Fruit fly (Drosophila melanogaster) whole organism, embryonic: ENCODE measurements around the gene Hsp22.

Source experiments
- Ada2b ChIP-seq: fragments of 200-800 bp; sonication (Bioruptor generic); IDR thresholded peaks from 2 replicates; pipeline ENCODE4 v1.3.6; 2022; ENCODE audit warnings: missing biosample characterization, missing genetic modification characterization
- Asciz ChIP-seq: fragments of 200-800 bp; sonication (Bioruptor generic); optimal IDR thresholded peaks from 2 replicates; lab custom pipeline; 2017; ENCODE audit warnings: missing biosample characterization, mild to moderate bottlenecking, missing genetic modification characterization, missing genetic modification reagents
- Blimp-1 ChIP-seq: fragments of 200-800 bp; sonication (Bioruptor generic); optimal IDR thresholded peaks from 3 replicates; lab custom pipeline; 2018; ENCODE audit warnings: missing biosample characterization, missing genetic modification characterization, mild to moderate bottlenecking, moderate library complexity, missing genetic modification reagents
- CG10543 ChIP-seq: fragments of 200-800 bp; sonication (Bioruptor generic); optimal IDR thresholded peaks from 3 replicates; lab custom pipeline; 2017; ENCODE audit warnings: missing biosample characterization, mild to moderate bottlenecking, missing genetic modification characterization, moderate library complexity
- CG11560 ChIP-seq: fragments of 200-800 bp; sonication (Bioruptor generic); IDR thresholded peaks from 3 replicates; pipeline ENCODE4 v1.3.6; 2022; ENCODE audit warnings: missing biosample characterization, missing genetic modification characterization
- CG14050 ChIP-seq: fragments of 200-800 bp; sonication (Bioruptor generic); IDR thresholded peaks from 3 replicates; pipeline ENCODE4 v1.3.6; 2022; ENCODE audit warnings: missing biosample characterization, missing genetic modification characterization
- CG14965 ChIP-seq: fragments of 200-800 bp; sonication (Bioruptor generic); optimal IDR thresholded peaks from 2 replicates; lab custom pipeline; 2016; ENCODE audit warnings: missing biosample characterization, missing genetic modification characterization, borderline replicate concordance
- CG2116 ChIP-seq: fragments of 200-800 bp; sonication (Bioruptor generic); optimal IDR thresholded peaks from 3 replicates; lab custom pipeline; 2018; ENCODE audit warnings: missing biosample characterization, mild to moderate bottlenecking, missing genetic modification characterization
- CG2120 ChIP-seq: fragments of 200-800 bp; sonication (Bioruptor generic); optimal IDR thresholded peaks from 3 replicates; lab custom pipeline; 2016; ENCODE audit warnings: missing biosample characterization, missing genetic modification characterization
- CG31441 ChIP-seq: fragments of 200-800 bp; sonication (Bioruptor generic); IDR thresholded peaks from 2 replicates; pipeline ENCODE4 v1.3.6; 2022; ENCODE audit warnings: missing biosample characterization, missing genetic modification characterization
- CG32767 ChIP-seq: fragments of 200-800 bp; sonication (Bioruptor generic); IDR thresholded peaks from 2 replicates; pipeline ENCODE4 v1.3.6; 2022; ENCODE audit warnings: missing biosample characterization, missing genetic modification characterization
- CG34376 ChIP-seq: fragments of 200-800 bp; sonication (Bioruptor generic); optimal IDR thresholded peaks from 2 replicates; lab custom pipeline; 2018; ENCODE audit warnings: missing biosample characterization, mild to moderate bottlenecking, missing genetic modification characterization
- CG3838 ChIP-seq: fragments of 200-800 bp; sonication (Bioruptor generic); optimal IDR thresholded peaks from 3 replicates; lab custom pipeline; 2016; ENCODE audit warnings: missing biosample characterization, missing genetic modification characterization
- CG4404 ChIP-seq: fragments of 200-800 bp; sonication (Bioruptor generic); IDR thresholded peaks from 2 replicates; pipeline ENCODE4 v1.3.6; 2022; ENCODE audit warnings: missing biosample characterization, missing genetic modification characterization
- CG4617 ChIP-seq: fragments of 200-800 bp; sonication (Bioruptor generic); optimal IDR thresholded peaks from 3 replicates; lab custom pipeline; 2016; ENCODE audit warnings: missing biosample characterization, missing genetic modification characterization, borderline replicate concordance
- CG4730 ChIP-seq: fragments of 200-800 bp; sonication (Bioruptor generic); IDR thresholded peaks from 2 replicates; pipeline ENCODE4 v1.3.6; 2022; ENCODE audit warnings: missing biosample characterization, missing genetic modification characterization
- CG6791 ChIP-seq: fragments of 200-800 bp; sonication (Bioruptor generic); IDR thresholded peaks from 3 replicates; pipeline ENCODE4 v1.3.6; 2022; ENCODE audit warnings: missing biosample characterization, missing genetic modification characterization; ENCODE audit not compliant: partially characterized antibody
- CG7745 ChIP-seq: fragments of 200-800 bp; sonication (Bioruptor generic); optimal IDR thresholded peaks from 2 replicates; lab custom pipeline; 2018; ENCODE audit warnings: missing biosample characterization, mild to moderate bottlenecking, missing genetic modification characterization, moderate library complexity
- CG7839 ChIP-seq: fragments of 200-800 bp; sonication (Bioruptor generic); optimal IDR thresholded peaks from 3 replicates; lab custom pipeline; 2018; ENCODE audit warnings: missing biosample characterization, mild to moderate bottlenecking, missing genetic modification characterization, moderate library complexity
- CG8359 ChIP-seq: fragments of 200-800 bp; sonication (Bioruptor generic); optimal IDR thresholded peaks from 2 replicates; lab custom pipeline; 2017; ENCODE audit warnings: missing biosample characterization, mild to moderate bottlenecking, missing genetic modification characterization, borderline replicate concordance
- CoRest ChIP-seq: fragments of 200-800 bp; sonication (Bioruptor generic); optimal IDR thresholded peaks from 3 replicates; lab custom pipeline; 2018; ENCODE audit warnings: missing biosample characterization, mild to moderate bottlenecking, missing genetic modification characterization, moderate library complexity
- Dbx ChIP-seq: fragments of 200-800 bp; sonication (Bioruptor generic); IDR thresholded peaks from 3 replicates; pipeline ENCODE4 v1.3.6; 2022; ENCODE audit warnings: missing biosample characterization, missing genetic modification characterization
- Dll ChIP-seq: fragments of 200-800 bp; sonication (Bioruptor generic); IDR thresholded peaks from 4 replicates; pipeline ENCODE4 v1.3.6; 2022; ENCODE audit warnings: missing biosample characterization, missing genetic modification characterization; ENCODE audit not compliant: partially characterized antibody
- Fer2 ChIP-seq: fragments of 200-800 bp; sonication (Bioruptor generic); optimal IDR thresholded peaks from 2 replicates; lab custom pipeline; 2018; ENCODE audit warnings: missing biosample characterization, mild to moderate bottlenecking, missing genetic modification characterization, moderate library complexity
- HHEX ChIP-seq: fragments of 200-800 bp; sonication (Bioruptor generic); optimal IDR thresholded peaks from 3 replicates; lab custom pipeline; 2017; ENCODE audit warnings: missing biosample characterization, mild to moderate bottlenecking, missing genetic modification characterization, missing genetic modification reagents
- HLH3B ChIP-seq: fragments of 200-800 bp; sonication (Bioruptor generic); IDR thresholded peaks from 2 replicates; pipeline ENCODE4 v1.3.6; 2022; ENCODE audit warnings: missing biosample characterization, missing genetic modification characterization
- Jarid2 ChIP-seq: fragments of 200-800 bp; sonication (Bioruptor generic); optimal IDR thresholded peaks from 3 replicates; lab custom pipeline; 2017; ENCODE audit warnings: mild to moderate bottlenecking, missing biosample characterization, missing genetic modification reagents, missing genetic modification characterization
- Mad ChIP-seq: fragments of 200-800 bp; sonication (Bioruptor generic); optimal IDR thresholded peaks from 2 replicates; lab custom pipeline; 2016; ENCODE audit warnings: missing biosample characterization, missing genetic modification characterization
- Optix ChIP-seq: fragments of 200-800 bp; sonication (Bioruptor generic); IDR thresholded peaks from 3 replicates; pipeline ENCODE4 v1.3.6; 2022; ENCODE audit warnings: missing biosample characterization, missing genetic modification characterization
- Stat92E ChIP-seq, 3 experiments: fragments of >200 bp in 2 of 3; fragments of 200-800 bp in 1 of 3; sonication (Bioruptor generic) in 1 of 3; optimal IDR thresholded peaks; 2 replicates each; lab custom pipeline; 2017 to 2019; ENCODE audit warnings: missing biosample characterization in 3 of 3, missing genetic modification characterization in 3 of 3, mild to moderate bottlenecking in 1 of 3, moderate library complexity in 1 of 3
- ase ChIP-seq: fragments of 200-800 bp; sonication (Bioruptor generic); IDR thresholded peaks from 3 replicates; pipeline ENCODE4 v1.3.6; 2022; ENCODE audit warnings: missing biosample characterization, missing genetic modification characterization
- btn ChIP-seq: fragments of 200-800 bp; sonication (Bioruptor generic); optimal IDR thresholded peaks from 2 replicates; lab custom pipeline; 2016; ENCODE audit warnings: missing biosample characterization, missing genetic modification characterization
- crc ChIP-seq: fragments of 200-800 bp; sonication (Bioruptor generic); optimal IDR thresholded peaks from 2 replicates; lab custom pipeline; 2016; ENCODE audit warnings: missing biosample characterization, missing genetic modification characterization
- crol ChIP-seq: fragments of 200-800 bp; sonication (Bioruptor generic); IDR thresholded peaks from 2 replicates; pipeline ENCODE4 v1.3.6; 2022; ENCODE audit warnings: missing biosample characterization, missing genetic modification characterization
- dpn ChIP-seq, 2 experiments: fragments of 200-800 bp; sonication (Bioruptor generic); optimal IDR thresholded peaks; 3 replicates each; lab custom pipeline; 2016; ENCODE audit warnings: missing biosample characterization in 2 of 2, missing genetic modification characterization in 2 of 2
- gcm2 ChIP-seq: fragments of 200-800 bp; sonication (Bioruptor generic); optimal IDR thresholded peaks from 2 replicates; lab custom pipeline; 2016; ENCODE audit warnings: missing biosample characterization, missing genetic modification characterization
- grau ChIP-seq: fragments of 200-800 bp; optimal IDR thresholded peaks from 3 replicates; lab custom pipeline; 2019; ENCODE audit warnings: missing biosample characterization, mild to moderate bottlenecking, missing genetic modification characterization, moderate library complexity
- gsb-n ChIP-seq: fragments of 200-800 bp; sonication (Bioruptor generic); optimal IDR thresholded peaks from 3 replicates; lab custom pipeline; 2018; ENCODE audit warnings: missing biosample characterization, mild to moderate bottlenecking, missing genetic modification characterization
- hb ChIP-seq: fragments of 200-800 bp; sonication (Bioruptor generic); IDR thresholded peaks from 3 replicates; pipeline ENCODE4 v1.3.6; 2022; ENCODE audit warnings: missing biosample characterization, missing genetic modification characterization; ENCODE audit not compliant: partially characterized antibody
- ken ChIP-seq: fragments of 200-800 bp; sonication (Bioruptor generic); IDR thresholded peaks from 3 replicates; pipeline ENCODE4 v1.3.6; 2022; ENCODE audit warnings: missing biosample characterization, missing genetic modification characterization
- pnt ChIP-seq: fragments of 200-800 bp; sonication (Bioruptor generic); optimal IDR thresholded peaks from 3 replicates; lab custom pipeline; 2016; ENCODE audit warnings: missing biosample characterization, missing genetic modification characterization
- row ChIP-seq: fragments of 200-800 bp; sonication (Bioruptor generic); IDR thresholded peaks from 3 replicates; pipeline ENCODE4 v1.3.6; 2022; ENCODE audit warnings: missing biosample characterization, missing genetic modification characterization
- sisA ChIP-seq: fragments of 200-800 bp; sonication (Bioruptor generic); IDR thresholded peaks from 2 replicates; pipeline ENCODE4 v1.3.6; 2022; ENCODE audit warnings: missing biosample characterization, missing genetic modification characterization
- sna ChIP-seq: fragments of 200-800 bp; sonication (Bioruptor generic); IDR thresholded peaks from 2 replicates; pipeline ENCODE4 v1.3.6; 2022; ENCODE audit warnings: missing biosample characterization, missing genetic modification characterization; ENCODE audit not compliant: partially characterized antibody
- sob ChIP-seq: fragments of 200-800 bp; sonication (Bioruptor generic); IDR thresholded peaks from 2 replicates; pipeline ENCODE4 v1.3.6; 2022; ENCODE audit warnings: missing biosample characterization, missing genetic modification characterization
- sug ChIP-seq: fragments of 200-800 bp; optimal IDR thresholded peaks from 2 replicates; lab custom pipeline; 2019; ENCODE audit warnings: missing biosample characterization, mild to moderate bottlenecking, missing genetic modification characterization, moderate library complexity
- tll ChIP-seq, 2 experiments: fragments of 200-800 bp in 1 of 2; fragments of >200 bp in 1 of 2; sonication (Bioruptor generic) in 1 of 2; optimal IDR thresholded peaks; 2 replicates each; lab custom pipeline; 2017 to 2019; ENCODE audit warnings: missing biosample characterization in 2 of 2, missing genetic modification characterization in 2 of 2, mild to moderate bottlenecking in 1 of 2, moderate library complexity in 1 of 2
- yki ChIP-seq: fragments of >200 bp; optimal IDR thresholded peaks from 3 replicates; lab custom pipeline; 2018
- zen2 ChIP-seq: fragments of 200-800 bp; sonication (Bioruptor generic); IDR thresholded peaks from 3 replicates; pipeline ENCODE4 v1.3.6; 2022; ENCODE audit warnings: missing biosample characterization, missing genetic modification characterization; ENCODE audit not compliant: partially characterized antibody

Hsp22 gene

dm6 chr3L:9410754-9411423, 38.2 kb downstream of the Hsp22 start, which contains the start of the genes CG4022 and Cpsf5 (continued):
- TF ChIP-seq Jarid2 (GFP tag; lab: Kevin White, UChicago) (no peak), HLH3B (peak; percentile 84), CG2120 (peak; percentile 89), yki (lab: Kevin White, UChicago) (no peak), CG11560 (tag; lab: Robert Waterston, UW) (0 out of 3 replicates have a peak, but pooled peaks have one; percentile 20), CG8359 (GFP tag; lab: Kevin White, UChicago) (no peak), CG7839 (tag; lab: Kevin White, UChicago) (peak; percentile 79), CG34376 (GFP tag; lab: Kevin White, UChicago) (peak; percentile 23), gsb-n (tag; lab: Kevin White, UChicago) (peak; percentile 84), ken (peak; percentile 87), sug (tag; lab: Kevin White, UChicago) (peak; percentile 89), Mad (GFP tag; lab: Kevin White, UChicago) (peak; percentile 85), ase (GFP tag; lab: Robert Waterston, UW) (peak; percentile 73; the same call in 2 of the 3 replicates), CG14965 (GFP tag; lab: Kevin White, UChicago) (no peak), Stat92E (GFP tag; optimal IDR thresholded peaks at IDR 0.05; lab: Kevin White, UChicago) (peak in 1 of 3 experiments; percentile 73), Ada2b (GFP tag; lab: Robert Waterston, UW) (peak; percentile 78), dpn (GFP tag; optimal IDR thresholded peaks at IDR 0.05; lab: Kevin White, UChicago) (peak; percentile 66 to 85), CG14050 (GFP tag; lab: Robert Waterston, UW) (peak; percentile 74), CG31441 (GFP tag; lab: Robert Waterston, UW) (peak; percentile 79), CG4617 (GFP tag; lab: Kevin White, UChicago) (peak; percentile 85), Dbx (peak; percentile 93), crc (no peak), Fer2 (tag; lab: Kevin White, UChicago) (peak; percentile 67), CoRest (peak; percentile 91), sob (GFP tag; lab: Robert Waterston, UW) (peak; percentile 87), crol (GFP tag; lab: Robert Waterston, UW) (no peak), grau (tag; lab: Kevin White, UChicago) (peak; percentile 86), zen2 (GFP tag; lab: Robert Waterston, UW) (no peak; the same call in 2 of the 3 replicates), CG6791 (GFP tag; lab: Robert Waterston, UW) (no peak), CG10543 (GFP tag; lab: Kevin White, UChicago) (peak; percentile 92), CG7745 (peak; percentile 99), gcm2 (GFP tag; lab: Kevin White, UChicago) (peak; percentile 53), Dll (GFP tag; lab: Robert Waterston, UW) (peak; percentile 50), sna (GFP tag; lab: Robert Waterston, UW) (no peak), Optix (no peak; the same call in 1 of the 3 replicates), btn (GFP tag; lab: Kevin White, UChicago) (no peak), Blimp-1 (GFP tag; lab: Kevin White, UChicago) (peak; percentile 79), CG2116 (GFP tag; lab: Kevin White, UChicago) (peak; percentile 83), pnt (GFP tag; lab: Kevin White, UChicago) (peak; percentile 51), hb (GFP tag; lab: Robert Waterston, UW) (no peak), CG32767 (GFP tag; lab: Robert Waterston, UW) (peak; percentile 91), CG4730 (GFP tag; lab: Robert Waterston, UW) (peak; percentile 62), CG3838 (GFP tag; lab: Kevin White, UChicago) (peak; percentile 74), HHEX (GFP tag; lab: Kevin White, UChicago) (peak; percentile 69), Asciz (GFP tag; lab: Kevin White, UChicago) (peak; percentile 52), row (GFP tag; lab: Robert Waterston, UW) (peak; percentile 95), tll (GFP tag; optimal IDR thresholded peaks at IDR 0.05; lab: Kevin White, UChicago) (no peak), sisA (GFP tag; lab: Robert Waterston, UW) (peak; percentile 82), CG4404 (GFP tag; lab: Robert Waterston, UW) (peak; percentile 76)
